Fruit fly (Drosophila melanogaster): ENCODE measurements around the gene CG9988.

DNA sequence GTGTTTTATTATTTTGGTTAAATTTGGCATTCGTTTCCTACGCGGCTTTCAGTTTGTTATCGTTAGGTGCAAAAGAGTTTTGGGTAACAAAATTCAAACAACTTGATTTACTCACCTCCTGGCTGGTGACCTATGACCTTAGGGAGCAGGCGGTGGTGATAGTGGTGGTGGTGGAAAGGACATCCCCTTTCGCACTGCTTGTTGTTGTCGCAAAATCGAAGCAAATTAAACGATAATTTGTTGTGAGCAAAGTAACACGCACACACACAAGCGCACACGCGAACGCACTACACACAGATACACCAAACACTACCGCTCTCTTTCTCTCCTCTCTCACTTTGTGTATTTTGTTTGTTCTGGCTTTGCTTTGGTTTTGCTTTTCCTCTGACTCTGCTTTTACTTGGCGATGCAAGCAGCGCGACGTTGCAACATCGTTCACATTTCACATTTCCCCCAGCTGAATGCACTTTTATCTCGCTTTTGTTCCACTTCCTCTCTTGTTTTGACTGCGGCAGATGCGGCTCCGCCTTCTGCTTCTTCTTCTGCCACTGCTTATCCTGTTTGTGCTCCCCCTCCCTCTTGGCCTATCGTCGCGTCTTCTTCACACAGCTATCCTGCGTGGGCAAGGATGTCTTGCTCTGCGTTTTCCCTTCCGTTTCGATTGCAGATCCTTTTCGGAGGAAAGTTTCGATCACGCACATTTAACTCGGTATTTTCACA, 1.8 kb upstream of the CG9988 start:
- TF ChIP-seq CG15336 (GFP tag; IDR thresholded peaks at IDR 0.05) (no peak), CG6854 (GFP tag; optimal IDR thresholded peaks at IDR 0.05) (peak; percentile 82), ss (GFP tag; optimal IDR thresholded peaks at IDR 0.05) (peak; percentile 54 to 63), eg (GFP tag; IDR thresholded peaks at IDR 0.05) (no peak), CG31627 (GFP tag; optimal IDR thresholded peaks at IDR 0.05) (no peak), Gug (GFP tag; IDR thresholded peaks at IDR 0.05) (no peak), Eip78C (GFP tag) (no peak), CG16779 (tag; optimal IDR thresholded peaks at IDR 0.05) (no peak), CG1621 (tag; optimal IDR thresholded peaks at IDR 0.05) (peak; percentile 6), CG3919 (GFP tag; optimal IDR thresholded peaks at IDR 0.05) (no peak), CG8632 (GFP tag; optimal IDR thresholded peaks at IDR 0.05) (no peak), spab (GFP tag; optimal IDR thresholded peaks at IDR 0.05) (no peak), pdm3 (GFP tag; optimal IDR thresholded peaks at IDR 0.05) (no peak)
